Fruit fly (Drosophila melanogaster): ENCODE results near the gene GluRIIA.

GluRIIA gene

dm6 chr2L:5596533-5596932, 41.7 kb downstream of the GluRIIA start, which contains the start of gene CG18266:
Gene CG18266, plus strand, starts transcription at chr2L:5596833.
- TF ChIP-seq pad (GFP tag; optimal IDR thresholded peaks at IDR 0.05) (no peak), ovo (GFP tag; optimal IDR thresholded peaks at IDR 0.05) (no peak), Clk (GFP tag; optimal IDR thresholded peaks at IDR 0.05) (no peak), CG7045 (GFP tag; optimal IDR thresholded peaks at IDR 0.05) (no peak), kay (GFP tag; ENCODE audit: borderline replicate concordance) (no peak), Mnt (GFP tag; optimal IDR thresholded peaks at IDR 0.05) (no peak), toe (GFP tag; optimal IDR thresholded peaks at IDR 0.05) (no peak), CG5204 (GFP tag; optimal IDR thresholded peaks at IDR 0.05) (no peak), bab1 (GFP tag; optimal IDR thresholded peaks at IDR 0.05) (no peak), CG12768 (GFP tag; optimal IDR thresholded peaks at IDR 0.05) (no peak), Hr96 (GFP tag; optimal IDR thresholded peaks at IDR 0.05) (no peak), Crg-1 (GFP tag; optimal IDR thresholded peaks at IDR 0.05) (no peak), CG1620 (GFP tag; optimal IDR thresholded peaks at IDR 0.05) (no peak), CG14711 (tag; optimal IDR thresholded peaks at IDR 0.05) (no peak), cic (GFP tag; optimal IDR thresholded peaks at IDR 0.05) (no peak), CG7101 (tag; optimal IDR thresholded peaks at IDR 0.05) (no peak), CG11617 (GFP tag; optimal IDR thresholded peaks at IDR 0.05) (no peak), tj (GFP tag; optimal IDR thresholded peaks at IDR 0.05) (no peak), cnc (optimal IDR thresholded peaks at IDR 0.05) (no peak)

Measured in whole organism, adult.